Worm (Caenorhabditis elegans): ENCODE results near the gene spig-3.

ce11 chrV:14312695-14313094, 13.2 kb upstream of the spig-3 start, which contains the start of gene F14D7.8:
- TF ChIP-seq him-1 (tag; optimal IDR thresholded peaks at IDR 0.05) (no peak), dao-5 (tag; optimal IDR thresholded peaks at IDR 0.05) (no peak)
